Fruit fly (Drosophila melanogaster) whole organism, wandering third instar larva: ENCODE measurements around the gene gcm.

Experiments
- Abd-B ChIP-seq: fragments of >200 bp; optimal IDR thresholded peaks from 2 replicates; lab custom pipeline; 2017; ENCODE audit warnings: missing biosample characterization, missing genetic modification characterization
- CG32264 ChIP-seq: fragments of 200-800 bp; sonication (Bioruptor generic); optimal IDR thresholded peaks from 2 replicates; lab custom pipeline; 2016; ENCODE audit warnings: missing biosample characterization, missing genetic modification characterization
- CG9705 ChIP-seq: fragments of 200-800 bp; sonication (Bioruptor generic); optimal IDR thresholded peaks from 2 replicates; lab custom pipeline; 2018; ENCODE audit warnings: missing biosample characterization, mild to moderate bottlenecking, missing genetic modification characterization
- CrebA ChIP-seq: fragments of 200-800 bp; sonication (Bioruptor generic); optimal IDR thresholded peaks from 2 replicates; lab custom pipeline; 2016; ENCODE audit warnings: missing biosample characterization, mild to moderate bottlenecking, missing genetic modification characterization, borderline replicate concordance
- Dfd ChIP-seq: fragments of >200 bp; optimal IDR thresholded peaks from 2 replicates; lab custom pipeline; 2017; ENCODE audit warnings: missing biosample characterization, missing genetic modification characterization
- Dif ChIP-seq: fragments of 200-275, 200-300 bp; sonication (Bioruptor generic); optimal IDR thresholded peaks from 2 replicates; lab custom pipeline; 2018; ENCODE audit warnings: missing biosample characterization, missing genetic modification characterization; ENCODE audit not compliant: partially characterized antibody
- HLH106 ChIP-seq: fragments of 200-800 bp; optimal IDR thresholded peaks from 3 replicates; lab custom pipeline; 2019; ENCODE audit warnings: missing biosample characterization, mild to moderate bottlenecking, missing genetic modification characterization, moderate library complexity
- Hnf4 ChIP-seq: fragments of 200-800 bp; sonication (Bioruptor generic); optimal IDR thresholded peaks from 2 replicates; lab custom pipeline; 2016; ENCODE audit warnings: missing biosample characterization, mild to moderate bottlenecking, missing genetic modification characterization
- N ChIP-seq: fragments of >200 bp; optimal IDR thresholded peaks from 2 replicates; lab custom pipeline; 2018; ENCODE audit warnings: missing biosample characterization, missing external identifiers, missing genetic modification characterization
- OdsH ChIP-seq: fragments of 200-800 bp; sonication (Bioruptor generic); optimal IDR thresholded peaks from 2 replicates; lab custom pipeline; 2016; ENCODE audit warnings: missing biosample characterization, mild to moderate bottlenecking, missing genetic modification characterization
- Rel ChIP-seq, 2 experiments: fragments of 200-800 bp; sonication (Bioruptor generic) in 1 of 2; optimal IDR thresholded peaks; 2 replicates in 1 of 2; 3 replicates in 1 of 2; lab custom pipeline; 2016 to 2019; ENCODE audit warnings: mild to moderate bottlenecking in 2 of 2, missing biosample characterization in 2 of 2, missing genetic modification characterization in 2 of 2, moderate library complexity in 1 of 2
- Sp1 ChIP-seq: fragments of 200-800 bp; sonication (Bioruptor generic); optimal IDR thresholded peaks from 3 replicates; lab custom pipeline; 2019; ENCODE audit warnings: missing biosample characterization, mild to moderate bottlenecking, missing genetic modification characterization, moderate library complexity
- Vsx2 ChIP-seq: fragments of 200-300, 225-300 bp; sonication (Bioruptor generic); optimal IDR thresholded peaks from 2 replicates; lab custom pipeline; 2018; ENCODE audit warnings: missing biosample characterization, missing genetic modification characterization; ENCODE audit not compliant: partially characterized antibody
- br ChIP-seq: fragments of 200-800 bp; sonication (Bioruptor generic); optimal IDR thresholded peaks from 2 replicates; lab custom pipeline; 2016; ENCODE audit warnings: missing biosample characterization, missing genetic modification characterization
- dl ChIP-seq, 2 experiments: fragments of 175-275, 200-275 bp in 1 of 2; fragments of 200-275 bp in 1 of 2; sonication (Bioruptor generic); optimal IDR thresholded peaks; lab custom pipeline; 2018; ENCODE audit warnings: mild to moderate bottlenecking in 2 of 2, missing biosample characterization in 2 of 2, missing genetic modification characterization in 2 of 2, moderate library complexity in 2 of 2; ENCODE audit not compliant: partially characterized antibody in 2 of 2, insufficient read depth in 1 of 2
- dmrt93B ChIP-seq: fragments of 200-800 bp; sonication (Bioruptor generic); optimal IDR thresholded peaks from 2 replicates; lab custom pipeline; 2018; ENCODE audit warnings: missing biosample characterization, mild to moderate bottlenecking, missing genetic modification characterization
- dsf ChIP-seq: sonication (Bioruptor generic); optimal IDR thresholded peaks from 2 replicates; lab custom pipeline; 2016; ENCODE audit warnings: missing biosample characterization, missing genetic modification characterization, borderline replicate concordance
- ey ChIP-seq: fragments of 200-800 bp; sonication (Bioruptor generic); optimal IDR thresholded peaks from 2 replicates; lab custom pipeline; 2016; ENCODE audit warnings: missing biosample characterization, missing genetic modification characterization
- foxo ChIP-seq, 2 experiments: fragments of 200-800 bp; sonication (Bioruptor generic); optimal IDR thresholded peaks; 2 replicates in 1 of 2; 3 replicates in 1 of 2; lab custom pipeline; 2016 to 2017; ENCODE audit warnings: missing biosample characterization in 2 of 2, missing genetic modification characterization in 2 of 2
- fru ChIP-seq: fragments of 200-800 bp; sonication (Bioruptor generic); optimal IDR thresholded peaks from 3 replicates; lab custom pipeline; 2016; ENCODE audit warnings: missing biosample characterization, mild to moderate bottlenecking, missing genetic modification characterization
- h ChIP-seq: fragments of 200-800 bp; sonication (Bioruptor generic); optimal IDR thresholded peaks from 3 replicates; lab custom pipeline; 2016; ENCODE audit warnings: missing biosample characterization, mild to moderate bottlenecking, missing genetic modification characterization
- lola ChIP-seq: fragments of >200 bp; optimal IDR thresholded peaks from 2 replicates; lab custom pipeline; 2017; ENCODE audit warnings: missing biosample characterization, missing genetic modification characterization
- pan ChIP-seq: fragments of >200 bp; optimal IDR thresholded peaks from 2 replicates; lab custom pipeline; 2017
- rgr ChIP-seq: fragments of 200-800 bp; sonication (Bioruptor generic); optimal IDR thresholded peaks from 3 replicates; lab custom pipeline; 2016; ENCODE audit warnings: missing biosample characterization, mild to moderate bottlenecking, missing genetic modification characterization
- sage ChIP-seq: fragments of 200-800 bp; sonication (Bioruptor generic); optimal IDR thresholded peaks from 2 replicates; lab custom pipeline; 2016; ENCODE audit warnings: missing biosample characterization, mild to moderate bottlenecking, missing genetic modification characterization
- sv ChIP-seq: fragments of 200-800 bp; sonication (Bioruptor generic); optimal IDR thresholded peaks from 3 replicates; lab custom pipeline; 2016; ENCODE audit warnings: missing biosample characterization, missing genetic modification characterization
- tai ChIP-seq: sonication (Bioruptor generic); optimal IDR thresholded peaks from 2 replicates; lab custom pipeline; 2016; ENCODE audit warnings: missing biosample characterization, missing genetic modification characterization
- usp ChIP-seq: fragments of >200 bp; optimal IDR thresholded peaks from 2 replicates; lab custom pipeline; 2017; ENCODE audit warnings: missing biosample characterization, missing genetic modification characterization
- woc ChIP-seq: sonication (Bioruptor generic); optimal IDR thresholded peaks from 2 replicates; lab custom pipeline; 2016; ENCODE audit warnings: missing biosample characterization, mild to moderate bottlenecking, missing genetic modification characterization

gcm gene

DNA sequence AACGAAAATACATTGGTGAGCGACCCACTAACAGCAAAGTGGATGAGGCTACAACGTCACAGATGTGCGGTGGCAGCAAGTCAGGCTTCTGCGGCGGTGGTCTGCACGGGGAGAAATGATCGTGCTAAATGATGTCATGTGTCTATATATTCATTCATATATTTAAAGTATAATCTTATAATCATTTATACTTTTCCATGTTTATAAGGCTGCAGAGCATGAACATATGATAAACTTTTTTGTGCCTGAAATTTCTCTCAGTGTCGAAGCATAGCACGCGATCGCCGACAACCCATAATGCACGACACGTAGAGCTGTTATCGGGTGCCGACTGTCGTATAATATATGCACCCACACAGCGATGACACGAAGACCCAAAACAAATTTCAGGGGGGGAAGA lies 16.8 kb upstream of the gcm start:
- TF ChIP-seq foxo (GFP tag; optimal IDR thresholded peaks at IDR 0.05; lab: Kevin White, UChicago) (peak in 1 of 2 experiments; percentile 19), rgr (no peak), sv (GFP tag; lab: Kevin White, UChicago) (peak; percentile 24), h (peak; percentile 6)

DNA sequence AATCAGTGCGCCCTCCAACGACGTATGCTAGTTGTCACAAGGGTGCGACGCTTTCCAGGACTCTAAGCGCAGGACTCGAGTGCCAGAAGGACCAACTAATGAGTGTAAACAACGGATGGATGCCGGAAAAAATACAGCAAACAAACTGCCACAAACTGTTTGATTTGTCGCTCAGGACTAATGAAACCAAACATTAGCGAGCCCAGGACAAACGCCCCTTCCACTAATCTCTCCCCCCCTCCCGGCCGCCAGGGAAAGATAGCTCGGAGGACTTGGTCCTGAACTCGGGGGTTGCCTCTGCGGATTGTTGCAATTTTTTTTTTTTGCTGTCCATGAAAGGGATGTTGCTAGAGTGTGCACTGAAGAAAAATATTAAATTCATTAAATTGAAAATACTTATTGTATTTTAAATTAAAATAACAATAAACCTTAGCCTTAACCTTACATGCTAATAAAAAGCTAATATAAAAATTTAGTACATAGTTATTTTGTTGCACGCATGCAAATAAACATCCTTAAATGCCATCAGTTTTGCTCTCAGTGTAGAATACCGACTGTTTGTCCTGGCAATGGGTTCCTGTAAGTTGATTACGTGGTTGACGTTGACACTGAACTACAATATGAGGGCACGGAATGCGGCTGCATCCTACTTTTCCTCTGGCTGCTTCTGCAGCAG lies 13.2 kb upstream of the gcm start:
- TF ChIP-seq pan (lab: Kevin White, UChicago) (no peak), sage (GFP tag; lab: Kevin White, UChicago) (no peak), HLH106 (tag; lab: Kevin White, UChicago) (no peak), fru (no peak), CG9705 (GFP tag; lab: Kevin White, UChicago) (no peak), CrebA (GFP tag; lab: Kevin White, UChicago) (no peak), Hnf4 (GFP tag; lab: Kevin White, UChicago) (no peak), Sp1 (GFP tag; lab: Kevin White, UChicago) (peak; percentile 21), OdsH (GFP tag; lab: Kevin White, UChicago) (no peak), CG32264 (GFP tag; lab: Kevin White, UChicago) (no peak), woc (GFP tag; lab: Kevin White, UChicago) (no peak), Abd-B (no peak), foxo (GFP tag; optimal IDR thresholded peaks at IDR 0.05; lab: Kevin White, UChicago) (peak in 1 of 2 experiments; percentile 6), Dif (no peak), lola (GFP tag; lab: Kevin White, UChicago) (no peak)
- TF ChIP-seq, all 38 proteins: peak for 2

- TF ChIP-seq CG9705 (GFP tag; lab: Kevin White, UChicago), result no peak
- no peak for TF ChIP-seq dsf
- no peak for TF ChIP-seq usp (GFP tag; lab: Kevin White, UChicago)
- no peak for TF ChIP-seq Dfd (GFP tag; lab: Kevin White, UChicago)
- TF ChIP-seq dmrt93B, result no peak
- no peak for TF ChIP-seq Hnf4 (GFP tag; lab: Kevin White, UChicago)
These were observed 9.6 kb upstream of the gcm start for dm6 chr2L:9591146-9591545.

- TF ChIP-seq Sp1 (GFP tag; lab: Kevin White, UChicago), result no peak
- TF ChIP-seq Vsx2 (GFP tag; lab: Kevin White, UChicago), result no peak
- no peak for TF ChIP-seq Rel (GFP tag; optimal IDR thresholded peaks at IDR 0.05; lab: Kevin White, UChicago)
- TF ChIP-seq Rel (tag; optimal IDR thresholded peaks at IDR 0.05; lab: Kevin White, UChicago), result no peak
- TF ChIP-seq ey, result no peak
- no peak for TF ChIP-seq tai
- TF ChIP-seq Hnf4 (GFP tag; lab: Kevin White, UChicago), result no peak
- TF ChIP-seq dl (GFP tag; optimal IDR thresholded peaks at IDR 0.05; lab: Kevin White, UChicago; ENCODE audit: insufficient read depth in 1 of 2, partially characterized antibody in 2 of 2), result no peak
- TF ChIP-seq dmrt93B, result no peak
- no peak for TF ChIP-seq Dfd (GFP tag; lab: Kevin White, UChicago)
- no peak for TF ChIP-seq br (GFP tag; lab: Kevin White, UChicago)
- no peak for TF ChIP-seq CG32264 (GFP tag; lab: Kevin White, UChicago)
- no peak for TF ChIP-seq woc (GFP tag; lab: Kevin White, UChicago)
- TF ChIP-seq CG9705 (GFP tag; lab: Kevin White, UChicago), result no peak
- no peak for TF ChIP-seq N (GFP tag; lab: Kevin White, UChicago)
These were observed 7.6 kb upstream of the gcm start, which contains the start of gene CG3841 for dm6 chr2L:9589176-9589575. CG3841 (plus strand) TSS chr2L:9589476.

dm6 chr2L:9585942-9586341 lies 4.4 kb upstream of the gcm start:
- TF ChIP-seq CG9705 (GFP tag; lab: Kevin White, UChicago) (no peak), br (GFP tag; lab: Kevin White, UChicago) (no peak)
